Worm (Caenorhabditis elegans) whole organism, L4 larva: ENCODE data around the gene gana-1.

Experiments
- D1046.2 ChIP-seq: fragments of 200-800 bp; sonication (Bioruptor generic); IDR thresholded peaks from 2 replicates; pipeline ENCODE4 v1.3.6; 2022; ENCODE audit warnings: missing genetic modification characterization, missing compliant biosample characterization
- F49E8.2 ChIP-seq: sonication (generic microtip); optimal IDR thresholded peaks from 2 replicates; lab custom pipeline; 2016; ENCODE audit warnings: missing compliant biosample characterization, mild to moderate bottlenecking, missing genetic modification characterization, borderline replicate concordance
- Y105C5A.15 ChIP-seq: fragments of 200-800 bp; sonication (Bioruptor generic); IDR thresholded peaks from 2 replicates; pipeline ENCODE4 v1.3.6; 2022; ENCODE audit warnings: missing genetic modification characterization, missing compliant biosample characterization
- arid-1 ChIP-seq: fragments of 200-800 bp; sonication (Bioruptor generic); conservative IDR thresholded peaks from 2 replicates; pipeline ENCODE4 v1.3.6; 2022; ENCODE audit warnings: missing genetic modification reagents, missing genetic modification characterization, missing compliant biosample characterization
- attf-4 ChIP-seq: sonication (generic microtip); optimal IDR thresholded peaks from 3 replicates; lab custom pipeline; 2017; ENCODE audit warnings: missing biosample characterization, missing genetic modification characterization
- ceh-28 ChIP-seq: fragments of 150-350 bp; optimal IDR thresholded peaks from 2 replicates; lab custom pipeline; 2014; ENCODE audit warnings: missing biosample characterization, missing genetic modification reagents, missing genetic modification characterization
- cey-2 ChIP-seq: sonication (generic microtip); optimal IDR thresholded peaks from 3 replicates; lab custom pipeline; 2017; ENCODE audit warnings: missing genetic modification characterization, mild to moderate bottlenecking, missing compliant biosample characterization, antibody characterized with exemption, borderline replicate concordance; ENCODE audit not compliant: insufficient read depth
- daf-16 ChIP-seq, 3 experiments: sonication (generic microtip); optimal IDR thresholded peaks; 2 replicates each; lab custom pipeline; 2016 to 2017; ENCODE audit warnings: missing genetic modification characterization in 3 of 3, missing genetic modification reagents in 3 of 3, mild to moderate bottlenecking in 2 of 3, missing compliant biosample characterization in 2 of 3, missing biosample characterization in 1 of 3, moderate library complexity in 1 of 3
- dmd-6 ChIP-seq: fragments of 200-800 bp; sonication (Bioruptor generic); IDR thresholded peaks from 2 replicates; pipeline ENCODE4 v1.3.6; 2022; ENCODE audit warnings: missing genetic modification reagents, missing genetic modification characterization, missing compliant biosample characterization
- dmd-8 ChIP-seq: fragments of 200-800 bp; sonication (Bioruptor generic); IDR thresholded peaks from 2 replicates; pipeline ENCODE4 v1.3.6; 2022; ENCODE audit warnings: missing genetic modification characterization, missing compliant biosample characterization
- duxl-1 ChIP-seq: sonication (generic microtip); optimal IDR thresholded peaks from 2 replicates; lab custom pipeline; 2016; ENCODE audit warnings: mild to moderate bottlenecking, missing genetic modification characterization, moderate library complexity, missing compliant biosample characterization; ENCODE audit not compliant: poor library complexity
- dve-1 ChIP-seq: sonication (generic microtip); optimal IDR thresholded peaks from 2 replicates; lab custom pipeline; 2017; ENCODE audit warnings: antibody characterized with exemption, mild to moderate bottlenecking, missing genetic modification characterization, missing compliant biosample characterization; ENCODE audit not compliant: insufficient read depth
- hif-1 ChIP-seq, 2 experiments: sonication (generic microtip); optimal IDR thresholded peaks; 2 replicates each; lab custom pipeline; 2016 to 2017; ENCODE audit warnings: missing compliant biosample characterization in 2 of 2, missing genetic modification characterization in 2 of 2, missing genetic modification reagents in 2 of 2, missing genotype in 2 of 2, mild to moderate bottlenecking in 1 of 2
- hlh-11 ChIP-seq: fragments of 200-800 bp; sonication (Bioruptor generic); optimal IDR thresholded peaks from 2 replicates; lab custom pipeline; 2018; ENCODE audit warnings: mild to moderate bottlenecking, missing genetic modification characterization, missing compliant biosample characterization
- hlh-30 ChIP-seq: sonication (generic microtip); optimal IDR thresholded peaks from 2 replicates; lab custom pipeline; 2017; ENCODE audit warnings: antibody characterized with exemption, mild to moderate bottlenecking, missing genetic modification characterization, missing compliant biosample characterization; ENCODE audit not compliant: insufficient read depth
- hmg-1.1 ChIP-seq: fragments of 200-800 bp; sonication (Bioruptor generic); IDR thresholded peaks from 2 replicates; pipeline ENCODE4 v1.3.6; 2022; ENCODE audit warnings: missing genetic modification reagents, missing genetic modification characterization, missing compliant biosample characterization
- lin-38 ChIP-seq: fragments of 200-800 bp; sonication (Bioruptor generic); IDR thresholded peaks from 2 replicates; pipeline ENCODE4 v1.3.6; 2022; ENCODE audit warnings: missing genetic modification reagents, missing genetic modification characterization, missing compliant biosample characterization
- lsy-2 ChIP-seq, 2 experiments: fragments of 150-350 bp in 1 of 2; sonication (generic microtip) in 1 of 2; optimal IDR thresholded peaks; 2 replicates each; lab custom pipeline; 2014 to 2017; ENCODE audit warnings: missing biosample characterization in 2 of 2, missing genetic modification characterization in 2 of 2
- madf-9 ChIP-seq: fragments of 200-800 bp; sonication (Bioruptor generic); conservative IDR thresholded peaks from 2 replicates; pipeline ENCODE4 v1.3.6; 2022; ENCODE audit warnings: missing genetic modification reagents, missing genetic modification characterization, missing compliant biosample characterization
- mdl-1 ChIP-seq, 2 experiments: fragments of 150-350 bp in 1 of 2; sonication (generic microtip) in 1 of 2; optimal IDR thresholded peaks; 2 replicates each; lab custom pipeline; 2014 to 2017; ENCODE audit warnings: missing biosample characterization in 2 of 2, missing genetic modification characterization in 2 of 2
- mxl-2 ChIP-seq: fragments of 200-800 bp; sonication (Bioruptor generic); conservative IDR thresholded peaks from 2 replicates; pipeline ENCODE4 v1.3.6; 2022; ENCODE audit warnings: missing genetic modification reagents, missing genetic modification characterization, missing compliant biosample characterization
- mxl-3 ChIP-seq: fragments of 200-800 bp; sonication (Bioruptor generic); optimal IDR thresholded peaks from 2 replicates; lab custom pipeline; 2018; ENCODE audit warnings: mild to moderate bottlenecking, missing genetic modification characterization, missing compliant biosample characterization
- nhr-102 ChIP-seq: sonication (generic microtip); optimal IDR thresholded peaks from 2 replicates; lab custom pipeline; 2016; ENCODE audit warnings: mild to moderate bottlenecking, missing genetic modification characterization, moderate library complexity, missing compliant biosample characterization
- nhr-11 ChIP-seq: fragments of 150-350 bp; optimal IDR thresholded peaks from 2 replicates; lab custom pipeline; 2014; ENCODE audit warnings: missing biosample characterization, missing genetic modification characterization
- nhr-111 ChIP-seq: fragments of 200-800 bp; sonication (Bioruptor generic); optimal IDR thresholded peaks from 2 replicates; lab custom pipeline; 2018; ENCODE audit warnings: mild to moderate bottlenecking, missing genetic modification characterization, missing compliant biosample characterization
- nhr-28 ChIP-seq: fragments of 150-350 bp; optimal IDR thresholded peaks from 2 replicates; lab custom pipeline; 2014; ENCODE audit warnings: missing biosample characterization, missing genetic modification characterization
- nhr-6 ChIP-seq: fragments of 150-350 bp; optimal IDR thresholded peaks from 2 replicates; lab custom pipeline; 2014; ENCODE audit warnings: missing biosample characterization, missing genetic modification characterization
- nhr-77 ChIP-seq: fragments of 150-350 bp; optimal IDR thresholded peaks from 2 replicates; lab custom pipeline; 2014; ENCODE audit warnings: missing biosample characterization, missing genetic modification characterization
- pqm-1 ChIP-seq: sonication (generic microtip); optimal IDR thresholded peaks from 2 replicates; lab custom pipeline; 2017; ENCODE audit warnings: missing biosample characterization, missing genetic modification characterization
- set-16 ChIP-seq: fragments of 200-800 bp; sonication (Bioruptor generic); IDR thresholded peaks from 2 replicates; pipeline ENCODE4 v1.3.6; 2022; ENCODE audit warnings: missing genetic modification reagents, missing genetic modification characterization, missing compliant biosample characterization
- spr-3 ChIP-seq: fragments of 200-800 bp; sonication (Bioruptor generic); optimal IDR thresholded peaks from 2 replicates; lab custom pipeline; 2018; ENCODE audit warnings: mild to moderate bottlenecking, missing genetic modification characterization, missing compliant biosample characterization
- tra-1 ChIP-seq: fragments of 200-800 bp; sonication (Bioruptor generic); IDR thresholded peaks from 2 replicates; pipeline ENCODE4 v1.3.6; 2022; ENCODE audit warnings: missing genetic modification reagents, missing genetic modification characterization, missing compliant biosample characterization
- unc-130 ChIP-seq: sonication (generic microtip); optimal IDR thresholded peaks from 2 replicates; lab custom pipeline; 2016; ENCODE audit warnings: missing genetic modification reagents, missing genetic modification characterization, missing compliant biosample characterization
- unc-39 ChIP-seq: sonication (generic microtip); optimal IDR thresholded peaks from 2 replicates; lab custom pipeline; 2017; ENCODE audit warnings: missing biosample characterization, missing genetic modification characterization
- unc-62 ChIP-seq, 3 experiments: fragments of 150-350 bp in 1 of 3; sonication (generic microtip); optimal IDR thresholded peaks in 2 of 3; peaks in 1 of 3; 1 replicate in 1 of 3; 2 replicates in 2 of 3; lab custom pipeline; 2014 to 2017; ENCODE audit warnings: missing biosample characterization in 3 of 3, missing genetic modification characterization in 3 of 3, missing genetic modification reagents in 3 of 3, missing genotype in 1 of 3
- zfp-3 ChIP-seq: fragments of 200-800 bp; sonication (Bioruptor generic); conservative IDR thresholded peaks from 2 replicates; pipeline ENCODE4 v1.3.6; 2022; ENCODE audit warnings: missing genetic modification reagents, missing genetic modification characterization, missing compliant biosample characterization
- zip-2 ChIP-seq: fragments of 150-350 bp; optimal IDR thresholded peaks from 2 replicates; lab custom pipeline; 2014; ENCODE audit warnings: missing biosample characterization, missing genetic modification characterization
- ztf-11 ChIP-seq: fragments of 150-350 bp; optimal IDR thresholded peaks from 2 replicates; lab custom pipeline; 2014; ENCODE audit warnings: missing biosample characterization, missing genetic modification characterization

The gana-1 gene

ce11 chrV:12091759-12092158 is 4.7 kb downstream of the gana-1 start, which contains the start of gene nhr-206 (continued):
- TF ChIP-seq dmd-8: no peak
- TF ChIP-seq unc-62 (GFP tag; optimal IDR thresholded peaks at IDR 0.05 in 1 of 2; lab: Kevin White, UChicago): peak in 1 of 2 experiments; percentile 98
- TF ChIP-seq unc-62 (tag; optimal IDR thresholded peaks at IDR 0.05; lab: Kevin White, UChicago): no peak
- TF ChIP-seq spr-3: no peak
- no peak for TF ChIP-seq lsy-2 (tag; optimal IDR thresholded peaks at IDR 0.05; lab: Kevin White, UChicago)

- TF ChIP-seq mxl-2 (no peak), hlh-30 (tag; lab: Kevin White, UChicago) (peak; percentile 13), nhr-28 (tag; lab: Kevin White, UChicago) (peak; percentile 62), dve-1 (tag; lab: Kevin White, UChicago) (peak; percentile 15), nhr-102 (tag; lab: Kevin White, UChicago) (peak; percentile 5), nhr-11 (tag; lab: Kevin White, UChicago) (no peak), daf-16 (GFP tag; optimal IDR thresholded peaks at IDR 0.05; lab: Kevin White, UChicago) (no peak), daf-16 (tag; optimal IDR thresholded peaks at IDR 0.05; lab: Kevin White, UChicago) (peak; percentile 56), dmd-6 (0 out of 2 replicates have a peak, but pooled peaks have one; percentile 18)
Measured at ce11 chrV:12094030-12094429, 7.0 kb downstream of the gana-1 start, which contains the start of gene nhr-208. Gene nhr-208, plus strand, starts transcription at chrV:12094317.

- no peak for TF ChIP-seq cey-2 (tag; lab: Kevin White, UChicago)
- peak; percentile 95 for TF ChIP-seq nhr-28 (tag; lab: Kevin White, UChicago)
- TF ChIP-seq ztf-11: no peak
- TF ChIP-seq daf-16 (GFP tag; optimal IDR thresholded peaks at IDR 0.05; lab: Kevin White, UChicago): no peak
- peak; percentile 51 for TF ChIP-seq daf-16 (tag; optimal IDR thresholded peaks at IDR 0.05; lab: Kevin White, UChicago)
- TF ChIP-seq nhr-102 (tag; lab: Kevin White, UChicago): peak; percentile 54
- peak; percentile 85 for TF ChIP-seq dmd-6
- no peak for TF ChIP-seq unc-130 (GFP tag; lab: Kevin White, UChicago)
- TF ChIP-seq nhr-6 (tag; lab: Kevin White, UChicago): peak; percentile 85
- no peak for TF ChIP-seq nhr-11 (tag; lab: Kevin White, UChicago)
- TF ChIP-seq dve-1 (tag; lab: Kevin White, UChicago): peak; percentile 45
- peak in 1 of 2 experiments; percentile 71 for TF ChIP-seq mdl-1 (tag; optimal IDR thresholded peaks at IDR 0.05; lab: Kevin White, UChicago)
- TF ChIP-seq ceh-28 (tag; lab: Kevin White, UChicago): no peak
- TF ChIP-seq Y105C5A.15: no peak
- TF ChIP-seq nhr-77: peak; percentile 20
- no peak for TF ChIP-seq tra-1 (GFP tag; lab: Robert Waterston, UW)
- TF ChIP-seq hlh-11: peak; percentile 39
- TF ChIP-seq hif-1 (tag; optimal IDR thresholded peaks at IDR 0.05; lab: Kevin White, UChicago): no peak
- TF ChIP-seq unc-62 (GFP tag; optimal IDR thresholded peaks at IDR 0.05 in 1 of 2; lab: Kevin White, UChicago): no peak
- no peak for TF ChIP-seq unc-62 (tag; optimal IDR thresholded peaks at IDR 0.05; lab: Kevin White, UChicago)
Measured at ce11 chrV:12095865-12096264, 8.8 kb downstream of the gana-1 start, which contains the start of gene nhr-207. Gene nhr-207, plus strand, starts transcription at chrV:12096146.

ce11 chrV:12098123-12098522 is 11.1 kb downstream of the gana-1 start, which contains the start of gene nhr-209:
Gene nhr-209, plus strand, starts transcription at chrV:12098149.
- TF ChIP-seq unc-39 (tag; lab: Kevin White, UChicago) (no peak), F49E8.2 (tag; lab: Kevin White, UChicago) (no peak), Y105C5A.15 (no peak), set-16 (GFP tag; lab: Robert Waterston, UW) (no peak), nhr-28 (tag; lab: Kevin White, UChicago) (peak; percentile 82)

- peak; percentile 39 for TF ChIP-seq nhr-28 (tag; lab: Kevin White, UChicago)
- no peak for TF ChIP-seq zfp-3
- no peak for TF ChIP-seq nhr-111 (GFP tag; lab: Kevin White, UChicago)
- no peak for TF ChIP-seq madf-9 (GFP tag; lab: Robert Waterston, UW)
- TF ChIP-seq arid-1 (GFP tag; lab: Robert Waterston, UW): no peak
- no peak for TF ChIP-seq attf-4
- TF ChIP-seq nhr-6 (tag; lab: Kevin White, UChicago): peak; percentile 81
- peak; percentile 48 for TF ChIP-seq dve-1 (tag; lab: Kevin White, UChicago)
- TF ChIP-seq mxl-3 (GFP tag; lab: Kevin White, UChicago): no peak
- no peak for TF ChIP-seq lin-38 (GFP tag; lab: Robert Waterston, UW)
- peak; percentile 52; the same call in 1 of the 2 replicates for TF ChIP-seq hmg-1.1 (GFP tag; lab: Robert Waterston, UW)
- TF ChIP-seq dmd-6: peak; percentile 6; the same call in 1 of the 2 replicates
- TF ChIP-seq zip-2 (tag; lab: Kevin White, UChicago): no peak
- TF ChIP-seq D1046.2 (GFP tag; lab: Robert Waterston, UW): no peak
- no peak for TF ChIP-seq duxl-1
- TF ChIP-seq nhr-11 (tag; lab: Kevin White, UChicago): no peak
- TF ChIP-seq pqm-1 (tag; lab: Kevin White, UChicago): peak; percentile 4
- no peak for TF ChIP-seq daf-16 (GFP tag; optimal IDR thresholded peaks at IDR 0.05; lab: Kevin White, UChicago)
- TF ChIP-seq daf-16 (tag; optimal IDR thresholded peaks at IDR 0.05; lab: Kevin White, UChicago): peak; percentile 33
Measured at ce11 chrV:12100794-12101343, 13.8 kb downstream of the gana-1 start, which contains the start of gene nhr-154. Gene nhr-154, plus strand, starts transcription at chrV:12101293.
